Worm (Caenorhabditis elegans): ENCODE results near the gene F49E10.4.

F49E10.4 gene

DNA sequence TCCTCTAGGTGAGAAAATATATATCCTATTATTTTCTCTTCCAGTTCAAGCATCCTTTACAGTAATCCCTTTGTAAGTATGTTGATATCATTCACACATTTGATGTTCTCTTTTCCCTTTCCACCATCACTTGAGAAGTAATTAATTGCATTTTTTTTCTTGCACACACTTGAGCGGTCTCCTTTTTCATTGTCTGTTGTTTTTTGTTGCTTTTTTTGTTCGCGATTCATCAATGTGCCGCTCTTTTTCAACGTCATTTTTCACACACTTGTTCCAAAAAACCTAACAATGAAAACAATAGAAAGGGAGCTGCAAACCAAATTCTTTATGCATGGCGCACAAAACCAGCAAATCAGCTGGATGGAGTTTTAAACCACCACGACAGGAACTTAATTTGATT is at the start of gene F49E10.4:
Gene F49E10.4 (plus strand): TSS at position 301 of the 400 bp plus-strand sequence.
- TF ChIP-seq unc-55 (GFP tag; optimal IDR thresholded peaks at IDR 0.05) (peak; percentile 60), nhr-77 (tag; optimal IDR thresholded peaks at IDR 0.05) (no peak), unc-39 (tag; optimal IDR thresholded peaks at IDR 0.05) (no peak)

DNA sequence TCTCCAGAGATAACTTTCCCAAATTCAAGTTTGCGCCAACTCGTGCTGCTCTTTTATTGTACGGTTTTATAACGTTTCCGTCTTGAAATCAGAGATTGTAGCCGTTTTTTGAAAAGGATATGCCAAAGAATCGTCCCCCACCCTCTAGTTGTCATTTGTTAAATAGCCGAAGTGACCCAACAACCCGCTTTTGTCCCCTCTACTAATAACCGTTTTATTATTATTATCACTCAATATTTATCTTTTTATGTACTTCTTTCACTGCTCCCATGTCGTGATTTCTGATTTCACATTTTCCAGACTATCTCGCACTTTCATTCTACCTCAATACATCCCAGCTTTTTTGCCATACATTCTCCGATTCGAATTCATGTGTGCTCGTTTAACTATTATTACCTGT is 48.7 kb upstream of the F49E10.4 start:
- TF ChIP-seq elt-1 (tag; optimal IDR thresholded peaks at IDR 0.05) (no peak), snpc-4 (tag; optimal IDR thresholded peaks at IDR 0.05) (no peak), elt-3 (tag; optimal IDR thresholded peaks at IDR 0.05) (no peak), alr-1 (tag; optimal IDR thresholded peaks at IDR 0.05) (no peak), nhr-25 (tag; optimal IDR thresholded peaks at IDR 0.05) (no peak), nhr-11 (tag; optimal IDR thresholded peaks at IDR 0.05) (no peak), ztf-4 (tag; optimal IDR thresholded peaks at IDR 0.05) (no peak), egl-27 (tag; optimal IDR thresholded peaks at IDR 0.05) (no peak), unc-55 (GFP tag; optimal IDR thresholded peaks at IDR 0.05) (no peak), nhr-12 (tag; optimal IDR thresholded peaks at IDR 0.05) (no peak), dmd-4 (tag; optimal IDR thresholded peaks at IDR 0.05) (no peak), mdl-1 (tag; optimal IDR thresholded peaks at IDR 0.05) (no peak), mab-5 (tag; optimal IDR thresholded peaks at IDR 0.05) (no peak), mbf-1 (tag; optimal IDR thresholded peaks at IDR 0.05) (no peak), zag-1 (tag; optimal IDR thresholded peaks at IDR 0.05) (no peak), unc-62 (GFP tag; optimal IDR thresholded peaks at IDR 0.05) (no peak), sem-4 (tag; optimal IDR thresholded peaks at IDR 0.05) (no peak), Y55F3AM.14 (GFP tag; optimal IDR thresholded peaks at IDR 0.05) (no peak)

DNA sequence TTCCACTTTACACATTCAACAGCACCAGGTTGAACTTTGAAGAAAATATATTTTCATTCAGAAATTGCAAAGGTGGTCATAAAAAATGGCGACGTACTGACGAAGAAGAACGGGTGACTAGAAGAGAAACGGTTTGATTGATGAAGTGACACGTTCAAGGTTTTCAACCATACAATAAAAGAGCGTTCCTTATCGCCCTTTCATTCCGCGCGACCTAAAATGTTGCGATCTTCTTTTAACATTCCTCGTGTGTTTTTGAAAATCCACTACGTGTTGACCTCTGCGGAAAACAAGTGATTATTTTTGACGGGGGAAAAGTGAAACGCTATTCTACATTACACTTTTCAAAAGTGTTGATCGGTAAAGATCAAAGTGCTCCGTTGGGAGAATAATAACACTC is 47.6 kb upstream of the F49E10.4 start:
- TF ChIP-seq nhr-21 (tag; optimal IDR thresholded peaks at IDR 0.05) (peak; percentile 65), nhr-6 (tag; optimal IDR thresholded peaks at IDR 0.05) (peak; percentile 43), ama-1 (optimal IDR thresholded peaks at IDR 0.05) (no peak), sma-9 (GFP tag; optimal IDR thresholded peaks at IDR 0.05) (peak; percentile 70), sma-9 (tag; optimal IDR thresholded peaks at IDR 0.05) (no peak), blmp-1 (tag; optimal IDR thresholded peaks at IDR 0.05; ENCODE audit: insufficient read depth) (peak; percentile 81), nhr-12 (tag; optimal IDR thresholded peaks at IDR 0.05) (no peak), nhr-23 (tag; optimal IDR thresholded peaks at IDR 0.05) (no peak), sma-3 (GFP tag; optimal IDR thresholded peaks at IDR 0.05) (peak; percentile 50), aly-2 (tag; optimal IDR thresholded peaks at IDR 0.05) (no peak), nhr-25 (tag; optimal IDR thresholded peaks at IDR 0.05) (peak; percentile 88), elt-1 (tag; optimal IDR thresholded peaks at IDR 0.05) (no peak), mbf-1 (tag; optimal IDR thresholded peaks at IDR 0.05) (no peak), sem-4 (tag; optimal IDR thresholded peaks at IDR 0.05) (no peak), nhr-11 (tag; optimal IDR thresholded peaks at IDR 0.05) (no peak), ceh-82 (tag; optimal IDR thresholded peaks at IDR 0.05) (no peak), zag-1 (tag; optimal IDR thresholded peaks at IDR 0.05) (no peak), nhr-10 (tag; optimal IDR thresholded peaks at IDR 0.05) (no peak), C34F6.9 (tag; optimal IDR thresholded peaks at IDR 0.05) (no peak), lin-39 (tag; optimal IDR thresholded peaks at IDR 0.05) (no peak), nhr-129 (tag; optimal IDR thresholded peaks at IDR 0.05) (no peak), ceh-16 (tag; optimal IDR thresholded peaks at IDR 0.05) (peak; percentile 77), ztf-4 (tag; optimal IDR thresholded peaks at IDR 0.05) (no peak), elt-3 (tag; optimal IDR thresholded peaks at IDR 0.05) (no peak), ZK546.5 (tag; optimal IDR thresholded peaks at IDR 0.05) (no peak), peb-1 (tag; optimal IDR thresholded peaks at IDR 0.05) (no peak), mab-5 (tag; optimal IDR thresholded peaks at IDR 0.05) (no peak), Y55F3AM.14 (GFP tag; optimal IDR thresholded peaks at IDR 0.05) (no peak), lin-13 (GFP tag; optimal IDR thresholded peaks at IDR 0.05) (peak; percentile 13), ztf-11 (tag; optimal IDR thresholded peaks at IDR 0.05) (no peak), skn-1 (tag; optimal IDR thresholded peaks at IDR 0.05) (no peak), unc-62 (GFP tag; optimal IDR thresholded peaks at IDR 0.05) (no peak), dmd-4 (tag; optimal IDR thresholded peaks at IDR 0.05) (no peak), unc-39 (tag; optimal IDR thresholded peaks at IDR 0.05) (no peak), lin-11 (tag; optimal IDR thresholded peaks at IDR 0.05) (no peak), ztf-1 (GFP tag; conservative IDR thresholded peaks at IDR 0.05) (no peak), gmeb-1 (tag; optimal IDR thresholded peaks at IDR 0.05) (no peak), egl-27 (tag; optimal IDR thresholded peaks at IDR 0.05) (peak; percentile 50), crh-2 (tag; optimal IDR thresholded peaks at IDR 0.05) (peak; percentile 47), nhr-237 (tag; optimal IDR thresholded peaks at IDR 0.05) (no peak), snpc-4 (tag; optimal IDR thresholded peaks at IDR 0.05) (no peak), fos-1 (tag; optimal IDR thresholded peaks at IDR 0.05) (peak; percentile 55), unc-55 (GFP tag; optimal IDR thresholded peaks at IDR 0.05) (no peak), R02D3.7 (tag; optimal IDR thresholded peaks at IDR 0.05) (no peak), mdl-1 (tag; optimal IDR thresholded peaks at IDR 0.05) (peak in 1 of 2 experiments; percentile 7), F13H6.1 (tag; optimal IDR thresholded peaks at IDR 0.05) (no peak), nhr-77 (tag; optimal IDR thresholded peaks at IDR 0.05) (no peak), lsy-2 (tag; optimal IDR thresholded peaks at IDR 0.05) (peak in 1 of 2 experiments; percentile 21), alr-1 (tag; optimal IDR thresholded peaks at IDR 0.05) (no peak)

All from whole organism, L2 larva.